Worm (Caenorhabditis elegans) whole organism, L1 larva: ENCODE measurements around the gene nlp-49.

Source experiments
- elt-2 ChIP-seq: sonication (generic microtip); optimal IDR thresholded peaks from 2 replicates; lab custom pipeline; 2016; ENCODE audit warnings: missing genetic modification characterization, mild to moderate bottlenecking, inconsistent platforms, missing compliant biosample characterization, missing genetic modification reagents
- elt-3 ChIP-seq, 6 experiments: fragments of 150-350 bp in 1 of 6; sonication (generic microtip); optimal IDR thresholded peaks; 2 replicates each; lab custom pipeline; 2017 to 2018; ENCODE audit warnings: missing biosample characterization in 6 of 6, missing genetic modification characterization in 6 of 6, inconsistent platforms in 1 of 6
- nhr-237 ChIP-seq: fragments of 150-350 bp; optimal IDR thresholded peaks from 2 replicates; lab custom pipeline; 2014; ENCODE audit warnings: missing biosample characterization, missing genetic modification characterization
- pqm-1 ChIP-seq: sonication (generic microtip); optimal IDR thresholded peaks from 3 replicates; lab custom pipeline; 2017; ENCODE audit warnings: missing biosample characterization, missing genetic modification characterization
- tbx-2 ChIP-seq: sonication (generic microtip); optimal IDR thresholded peaks from 2 replicates; lab custom pipeline; 2016; ENCODE audit warnings: missing genetic modification characterization, missing compliant biosample characterization

ce11 chrX:5872153-5872552 lies 32.3 kb upstream of the nlp-49 start:
- TF ChIP-seq nhr-237 (no peak), pqm-1 (tag; lab: Kevin White, UChicago) (no peak), elt-2 (no peak), elt-3 (tag; optimal IDR thresholded peaks at IDR 0.05; lab: Kevin White, UChicago) (no peak), tbx-2 (no peak)
